Worm (Caenorhabditis elegans) whole organism, L2 larva: ENCODE results near the gene mre-11.

Experiments
- C34F6.9 ChIP-seq: fragments of 150-350 bp; optimal IDR thresholded peaks from 2 replicates; lab custom pipeline; 2014; ENCODE audit warnings: missing biosample characterization, missing genetic modification characterization
- Y55F3AM.14 ChIP-seq: fragments of 200-800 bp; sonication (Bioruptor generic); optimal IDR thresholded peaks from 2 replicates; lab custom pipeline; 2018; ENCODE audit warnings: mild to moderate bottlenecking, missing genetic modification characterization, missing compliant biosample characterization
- ZK546.5 ChIP-seq: sonication (generic microtip); optimal IDR thresholded peaks from 2 replicates; lab custom pipeline; 2017; ENCODE audit warnings: missing biosample characterization, missing genetic modification characterization
- alr-1 ChIP-seq: fragments of 150-350 bp; optimal IDR thresholded peaks from 2 replicates; lab custom pipeline; 2014; ENCODE audit warnings: missing biosample characterization, missing genetic modification characterization
- aly-2 ChIP-seq: fragments of 150-350 bp; optimal IDR thresholded peaks from 2 replicates; lab custom pipeline; 2014; ENCODE audit warnings: missing biosample characterization, missing genetic modification characterization
- ama-1 ChIP-seq: fragments of 150-350 bp; optimal IDR thresholded peaks from 2 replicates; lab custom pipeline; 2018; ENCODE audit warnings: inconsistent platforms
- blmp-1 ChIP-seq: sonication (generic microtip); optimal IDR thresholded peaks from 2 replicates; lab custom pipeline; 2017; ENCODE audit warnings: missing genetic modification characterization, mild to moderate bottlenecking, missing compliant biosample characterization, antibody characterized with exemption, moderate library complexity; ENCODE audit not compliant: insufficient read depth
- ceh-16 ChIP-seq: fragments of 150-350 bp; optimal IDR thresholded peaks from 2 replicates; lab custom pipeline; 2014; ENCODE audit warnings: missing biosample characterization, missing genetic modification characterization
- ceh-82 ChIP-seq: fragments of 150-350 bp; optimal IDR thresholded peaks from 2 replicates; lab custom pipeline; 2014; ENCODE audit warnings: missing biosample characterization, missing genetic modification characterization
- crh-2 ChIP-seq: sonication (generic microtip); optimal IDR thresholded peaks from 2 replicates; lab custom pipeline; 2017; ENCODE audit warnings: missing biosample characterization, missing genetic modification characterization
- egl-27 ChIP-seq: sonication (generic microtip); optimal IDR thresholded peaks from 3 replicates; lab custom pipeline; 2017; ENCODE audit warnings: missing biosample characterization, missing genetic modification reagents, missing genetic modification characterization
- elt-1 ChIP-seq: fragments of 150-350 bp; optimal IDR thresholded peaks from 2 replicates; lab custom pipeline; 2014; ENCODE audit warnings: missing biosample characterization, missing genetic modification characterization
- fos-1 ChIP-seq: fragments of 150-350 bp; optimal IDR thresholded peaks from 2 replicates; lab custom pipeline; 2014; ENCODE audit warnings: missing biosample characterization, missing genetic modification characterization
- lin-13 ChIP-seq: fragments of 150-350 bp; optimal IDR thresholded peaks from 2 replicates; lab custom pipeline; 2014; ENCODE audit warnings: missing biosample characterization, missing genetic modification reagents, missing genetic modification characterization
- lin-39 ChIP-seq: fragments of 150-350 bp; optimal IDR thresholded peaks from 2 replicates; lab custom pipeline; 2014; ENCODE audit warnings: missing biosample characterization, missing genetic modification reagents, missing genetic modification characterization
- lsy-2 ChIP-seq, 2 experiments: fragments of 150-350 bp in 1 of 2; sonication (generic microtip) in 1 of 2; optimal IDR thresholded peaks; 2 replicates each; lab custom pipeline; 2014 to 2017; ENCODE audit warnings: missing biosample characterization in 2 of 2, missing genetic modification characterization in 2 of 2
- mab-5 ChIP-seq: fragments of 150-350 bp; optimal IDR thresholded peaks from 2 replicates; lab custom pipeline; 2014; ENCODE audit warnings: missing biosample characterization, missing genetic modification characterization
- mbf-1 ChIP-seq: sonication (generic microtip); optimal IDR thresholded peaks from 2 replicates; lab custom pipeline; 2017; ENCODE audit warnings: missing biosample characterization, missing genetic modification characterization
- mdl-1 ChIP-seq, 2 experiments: fragments of 150-350 bp in 1 of 2; sonication (generic microtip) in 1 of 2; optimal IDR thresholded peaks; 2 replicates each; lab custom pipeline; 2017; ENCODE audit warnings: missing biosample characterization in 2 of 2, missing genetic modification characterization in 2 of 2
- nhr-10 ChIP-seq: sonication (generic microtip); optimal IDR thresholded peaks from 2 replicates; lab custom pipeline; 2017; ENCODE audit warnings: missing biosample characterization, missing genetic modification characterization
- nhr-11 ChIP-seq: fragments of 150-350 bp; optimal IDR thresholded peaks from 2 replicates; lab custom pipeline; 2014; ENCODE audit warnings: missing biosample characterization, missing genetic modification characterization
- nhr-12 ChIP-seq: fragments of 150-350 bp; optimal IDR thresholded peaks from 2 replicates; lab custom pipeline; 2014; ENCODE audit warnings: missing biosample characterization, missing genetic modification characterization
- nhr-129 ChIP-seq: fragments of 150-350 bp; optimal IDR thresholded peaks from 2 replicates; lab custom pipeline; 2014; ENCODE audit warnings: missing biosample characterization, missing genetic modification characterization
- nhr-21 ChIP-seq: fragments of 150-350 bp; optimal IDR thresholded peaks from 2 replicates; lab custom pipeline; 2014; ENCODE audit warnings: missing biosample characterization, missing genetic modification characterization
- nhr-237 ChIP-seq: fragments of 150-350 bp; optimal IDR thresholded peaks from 2 replicates; lab custom pipeline; 2014; ENCODE audit warnings: missing biosample characterization, missing genetic modification characterization
- nhr-25 ChIP-seq: fragments of 150-350 bp; sonication (generic microtip); optimal IDR thresholded peaks from 3 replicates; lab custom pipeline; 2014; ENCODE audit warnings: missing biosample characterization, missing genetic modification characterization
- nhr-6 ChIP-seq: fragments of 150-350 bp; optimal IDR thresholded peaks from 2 replicates; lab custom pipeline; 2014; ENCODE audit warnings: missing biosample characterization, missing genetic modification characterization
- nhr-77 ChIP-seq: fragments of 150-350 bp; optimal IDR thresholded peaks from 2 replicates; lab custom pipeline; 2014; ENCODE audit warnings: missing biosample characterization, missing genetic modification characterization
- peb-1 ChIP-seq: fragments of 150-350 bp; optimal IDR thresholded peaks from 2 replicates; lab custom pipeline; 2014; ENCODE audit warnings: missing biosample characterization, missing genetic modification characterization
- sem-4 ChIP-seq: fragments of 150-350 bp; optimal IDR thresholded peaks from 2 replicates; lab custom pipeline; 2014; ENCODE audit warnings: missing biosample characterization, missing genetic modification reagents, missing genetic modification characterization
- skn-1 ChIP-seq: sonication (generic microtip); optimal IDR thresholded peaks from 2 replicates; lab custom pipeline; 2017; ENCODE audit warnings: missing biosample characterization, missing genetic modification characterization
- sma-9 ChIP-seq, 2 experiments: fragments of 150-350 bp in 1 of 2; sonication (generic microtip) in 1 of 2; optimal IDR thresholded peaks; 2 replicates each; lab custom pipeline; 2014 to 2016; ENCODE audit warnings: missing genetic modification characterization in 2 of 2, mild to moderate bottlenecking in 1 of 2, missing biosample characterization in 1 of 2, missing compliant biosample characterization in 1 of 2, missing genetic modification reagents in 1 of 2, moderate library complexity in 1 of 2
- unc-39 ChIP-seq: fragments of 150-350 bp; optimal IDR thresholded peaks from 2 replicates; lab custom pipeline; 2014; ENCODE audit warnings: missing biosample characterization, missing genetic modification characterization
- unc-55 ChIP-seq: fragments of 150-350 bp; sonication (generic microtip); optimal IDR thresholded peaks from 3 replicates; lab custom pipeline; 2014; ENCODE audit warnings: missing biosample characterization, missing genetic modification reagents, missing genetic modification characterization
- unc-62 ChIP-seq: fragments of 150-350 bp; optimal IDR thresholded peaks from 2 replicates; lab custom pipeline; 2014; ENCODE audit warnings: missing biosample characterization, missing genetic modification reagents, missing genetic modification characterization
- zag-1 ChIP-seq: fragments of 150-350 bp; optimal IDR thresholded peaks from 2 replicates; lab custom pipeline; 2014; ENCODE audit warnings: missing biosample characterization, missing genetic modification characterization
- ztf-1 ChIP-seq: fragments of 200-800 bp; sonication (Bioruptor generic); conservative IDR thresholded peaks from 2 replicates; pipeline ENCODE4 v1.3.6; 2022; ENCODE audit warnings: missing genetic modification characterization, missing compliant biosample characterization
- ztf-11 ChIP-seq: sonication (generic microtip); optimal IDR thresholded peaks from 2 replicates; lab custom pipeline; 2017; ENCODE audit warnings: missing biosample characterization, missing genetic modification characterization
- ztf-4 ChIP-seq: fragments of 150-350 bp; optimal IDR thresholded peaks from 2 replicates; lab custom pipeline; 2014; ENCODE audit warnings: missing biosample characterization, missing genetic modification characterization

mre-11 gene

ce11 chrV:10771390-10771789 lies 34.7 kb upstream of the mre-11 start, which contains the start of gene D1054.3:
Gene D1054.3 (plus strand): TSS chrV:10771451.
- TF ChIP-seq fos-1 (tag; lab: Kevin White, UChicago) = no peak
- TF ChIP-seq mdl-1 (tag; optimal IDR thresholded peaks at IDR 0.05; lab: Kevin White, UChicago) = no peak
- TF ChIP-seq lin-39 (tag; lab: Kevin White, UChicago) = no peak
- TF ChIP-seq nhr-6 = no peak
- TF ChIP-seq nhr-12 (tag; lab: Kevin White, UChicago) = no peak
- no peak for TF ChIP-seq ztf-11
- TF ChIP-seq elt-1 (tag; lab: Kevin White, UChicago) = no peak
- no peak for TF ChIP-seq egl-27 (tag; lab: Kevin White, UChicago)
- TF ChIP-seq nhr-10 (tag; lab: Kevin White, UChicago) = no peak
- no peak for TF ChIP-seq alr-1 (tag; lab: Kevin White, UChicago)
- no peak for TF ChIP-seq ceh-16 (tag; lab: Kevin White, UChicago)
- TF ChIP-seq ZK546.5 = no peak
- TF ChIP-seq nhr-77 (tag; lab: Kevin White, UChicago) = no peak
- TF ChIP-seq Y55F3AM.14 (GFP tag; lab: Kevin White, UChicago) = no peak
- TF ChIP-seq sma-9 (GFP tag; optimal IDR thresholded peaks at IDR 0.05; lab: Kevin White, UChicago) = no peak
- no peak for TF ChIP-seq sma-9 (tag; optimal IDR thresholded peaks at IDR 0.05; lab: Kevin White, UChicago)
- no peak for TF ChIP-seq ceh-82
- TF ChIP-seq nhr-237 (tag; lab: Kevin White, UChicago) = no peak
- no peak for TF ChIP-seq mbf-1

- TF ChIP-seq ZK546.5 = no peak
- no peak for TF ChIP-seq aly-2 (tag; lab: Kevin White, UChicago)
- peak in 1 of 2 experiments; percentile 36 for TF ChIP-seq lsy-2 (tag; optimal IDR thresholded peaks at IDR 0.05; lab: Kevin White, UChicago)
- peak; percentile 50 for TF ChIP-seq C34F6.9
- TF ChIP-seq blmp-1 (tag; lab: Kevin White, UChicago) = no peak
- TF ChIP-seq mdl-1 (tag; optimal IDR thresholded peaks at IDR 0.05; lab: Kevin White, UChicago) = no peak
- TF ChIP-seq egl-27 (tag; lab: Kevin White, UChicago) = no peak
- no peak for TF ChIP-seq ceh-82
- no peak for TF ChIP-seq unc-62
- TF ChIP-seq nhr-129 (tag; lab: Kevin White, UChicago) = no peak
- TF ChIP-seq nhr-11 = no peak
- TF ChIP-seq nhr-77 (tag; lab: Kevin White, UChicago) = no peak
- TF ChIP-seq skn-1 (tag; lab: Kevin White, UChicago) = peak; percentile 81
- TF ChIP-seq crh-2 = peak; percentile 24
- no peak for TF ChIP-seq ama-1 (lab: Kevin White, UChicago)
- no peak for TF ChIP-seq ztf-1
- no peak for TF ChIP-seq mab-5
- no peak for TF ChIP-seq nhr-237 (tag; lab: Kevin White, UChicago)
- no peak for TF ChIP-seq ceh-16 (tag; lab: Kevin White, UChicago)
- TF ChIP-seq zag-1 = no peak
- no peak for TF ChIP-seq ztf-11
- no peak for TF ChIP-seq nhr-21 (tag; lab: Kevin White, UChicago)
- no peak for TF ChIP-seq sma-9 (GFP tag; optimal IDR thresholded peaks at IDR 0.05; lab: Kevin White, UChicago)
- no peak for TF ChIP-seq sma-9 (tag; optimal IDR thresholded peaks at IDR 0.05; lab: Kevin White, UChicago)
- TF ChIP-seq nhr-25 (tag; lab: Kevin White, UChicago) = no peak
- TF ChIP-seq unc-39 (tag; lab: Kevin White, UChicago) = no peak
- no peak for TF ChIP-seq ztf-4 (tag; lab: Kevin White, UChicago)
- TF ChIP-seq, all 48 proteins: peak for 4
Observed at ce11 chrV:10770026-10770425, 33.4 kb upstream of the mre-11 start, which contains the start of the genes D1054.1 and pas-2. Gene D1054.1 (minus strand): TSS chrV:10770217. Gene pas-2 (plus strand): TSS chrV:10770368.

DNA sequence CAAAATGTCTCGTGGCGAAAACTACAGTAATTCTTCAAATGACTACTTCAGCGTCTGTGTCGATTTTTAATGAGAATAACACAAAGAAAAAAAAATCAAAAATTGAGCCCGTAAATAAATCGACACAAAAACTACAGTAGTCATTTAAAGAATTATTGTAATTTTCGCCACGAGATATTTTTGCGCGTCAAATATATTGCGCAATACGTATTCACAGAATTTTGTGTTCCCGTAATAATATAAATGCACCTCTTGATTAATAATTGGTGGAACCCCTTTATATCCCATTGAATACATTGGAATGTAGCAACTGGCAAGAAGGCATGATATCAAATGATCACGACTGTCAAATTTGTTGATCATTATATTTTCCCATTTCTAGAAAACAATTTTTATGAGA lies 32.2 kb upstream of the mre-11 start:
- no peak for TF ChIP-seq unc-55 (GFP tag; lab: Kevin White, UChicago)
- no peak for TF ChIP-seq crh-2
- TF ChIP-seq lsy-2 (tag; optimal IDR thresholded peaks at IDR 0.05; lab: Kevin White, UChicago) = no peak
- TF ChIP-seq unc-62 = no peak
- no peak for TF ChIP-seq lin-13
- TF ChIP-seq C34F6.9 = no peak
- TF ChIP-seq skn-1 (tag; lab: Kevin White, UChicago) = no peak
- TF ChIP-seq sem-4 (tag; lab: Kevin White, UChicago) = no peak
- TF ChIP-seq alr-1 (tag; lab: Kevin White, UChicago) = no peak
- TF ChIP-seq nhr-237 (tag; lab: Kevin White, UChicago) = no peak
- no peak for TF ChIP-seq peb-1
- no peak for TF ChIP-seq Y55F3AM.14 (GFP tag; lab: Kevin White, UChicago)
- TF ChIP-seq ztf-11 = no peak
- TF ChIP-seq elt-1 (tag; lab: Kevin White, UChicago) = no peak
- no peak for TF ChIP-seq egl-27 (tag; lab: Kevin White, UChicago)
- TF ChIP-seq unc-39 (tag; lab: Kevin White, UChicago) = no peak
- TF ChIP-seq mdl-1 (tag; optimal IDR thresholded peaks at IDR 0.05; lab: Kevin White, UChicago) = no peak
- TF ChIP-seq nhr-129 (tag; lab: Kevin White, UChicago) = no peak
